Worm (Caenorhabditis elegans): ENCODE results near the gene C38D4.10.
A peak's percentile ranks its signal among the peaks of the same experiment; 100 is the strongest.
"Not testable (repeated sequence)": the region's sequence is repeated elsewhere in the genome, so short reads cannot be mapped to it uniquely, and the experiment has no call there.

C38D4.10 gene

ce11 chrIII:4781937-4782576 lies at the start of gene C38D4.10, which contains the start of gene gex-5:
Gene C38D4.10 (plus strand): TSS chrIII:4782526.
Gene gex-5 (minus strand): TSS chrIII:4781987.
- not testable (repeated sequence) for TF ChIP-seq ceh-90 (tag; optimal IDR thresholded peaks at IDR 0.05); C04F5.9 (tag; optimal IDR thresholded peaks at IDR 0.05); lin-13 (GFP tag; optimal IDR thresholded peaks at IDR 0.05)

DNA sequence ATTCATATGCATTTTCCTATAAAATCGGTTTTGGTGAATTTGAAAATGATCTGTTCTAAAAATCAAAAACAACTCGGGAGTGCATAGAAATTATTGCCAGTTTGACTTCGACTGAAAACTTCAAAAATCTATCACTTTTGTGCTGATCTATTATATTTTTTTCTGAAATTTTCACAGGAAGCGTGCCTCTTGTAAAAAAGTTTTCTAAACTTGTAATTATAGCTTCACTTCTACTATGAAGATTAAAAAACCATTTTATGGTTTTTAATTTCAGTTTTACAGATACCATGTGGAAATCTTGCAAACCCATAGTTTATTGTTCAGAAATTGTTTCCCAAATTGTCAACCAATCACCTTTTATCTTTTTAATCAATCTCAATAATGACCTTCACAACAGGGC lies 48.3 kb upstream of the C38D4.10 start, which contains the start of gene F17C8.9:
TSS of gene F17C8.9 (plus strand) at position 301 of the 400 bp plus-strand sequence.
- TF ChIP-seq sptf-1 (tag; optimal IDR thresholded peaks at IDR 0.05) (no peak), ztf-4 (tag; optimal IDR thresholded peaks at IDR 0.05) (no peak), xbp-1 (tag; optimal IDR thresholded peaks at IDR 0.05) (no peak), efl-1 (optimal IDR thresholded peaks at IDR 0.05) (no peak), efl-1 (GFP tag; optimal IDR thresholded peaks at IDR 0.05 in 1 of 2) (no peak), efl-3 (GFP tag; optimal IDR thresholded peaks at IDR 0.05) (no peak), snu-23 (GFP tag; optimal IDR thresholded peaks at IDR 0.05) (no peak), lin-39 (tag; optimal IDR thresholded peaks at IDR 0.05) (no peak), nhr-71 (tag; optimal IDR thresholded peaks at IDR 0.05) (no peak), ama-1 (optimal IDR thresholded peaks at IDR 0.05) (no peak), nhr-47 (tag; optimal IDR thresholded peaks at IDR 0.05) (no peak), mef-2 (tag; optimal IDR thresholded peaks at IDR 0.05) (no peak), unc-98 (GFP tag; IDR thresholded peaks at IDR 0.05) (no peak)

DNA sequence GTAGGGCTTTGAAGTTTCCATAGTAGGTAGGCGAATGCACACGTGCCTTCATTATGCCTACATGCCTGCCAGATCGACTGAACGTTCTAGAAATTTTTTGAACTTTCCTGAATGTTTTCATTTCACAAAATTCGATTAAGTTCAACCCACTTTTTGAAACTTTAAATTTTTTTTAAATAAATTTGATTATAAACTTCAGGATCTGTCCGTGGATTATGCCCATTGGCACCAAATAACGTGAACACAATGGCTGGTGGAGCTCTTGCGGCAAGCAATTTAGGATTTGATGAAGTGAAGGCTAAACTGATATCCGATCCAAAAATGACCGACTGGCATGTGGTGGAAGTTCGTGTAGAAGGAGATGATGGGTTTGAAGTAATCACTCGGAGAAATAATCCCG lies 46.9 kb upstream of the C38D4.10 start, which contains the start of gene F17C8.7:
TSS of gene F17C8.7 (plus strand) at position 301 of the 400 bp plus-strand sequence.
- TF ChIP-seq mep-1 (tag; optimal IDR thresholded peaks at IDR 0.05) (no peak), fos-1 (tag; optimal IDR thresholded peaks at IDR 0.05) (no peak), lir-3 (tag; optimal IDR thresholded peaks at IDR 0.05; ENCODE audit: poor library complexity) (no peak)

DNA sequence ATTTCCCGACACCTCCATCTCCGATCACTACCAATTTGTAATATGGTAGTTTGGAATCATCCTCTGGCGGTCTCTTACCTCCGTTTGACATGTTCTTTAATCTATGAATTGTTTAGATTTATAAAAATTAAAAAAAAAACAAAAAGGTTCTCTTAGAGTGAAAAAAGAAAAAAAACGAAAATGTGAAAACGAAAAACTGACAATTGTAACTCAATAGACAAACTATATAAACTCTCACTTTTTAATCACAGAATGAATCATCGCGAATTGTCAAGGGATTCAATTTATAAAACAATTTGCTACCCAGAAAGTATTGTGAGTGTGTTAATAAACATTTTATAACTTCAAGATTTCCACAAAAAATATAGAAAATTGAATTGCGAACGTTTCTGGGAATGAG lies 42.4 kb upstream of the C38D4.10 start, which contains the start of gene ras-2:
TSS of gene ras-2 (minus strand) at position 101 of the 400 bp plus-strand sequence.
- TF ChIP-seq sptf-1 (tag; optimal IDR thresholded peaks at IDR 0.05) (no peak), ama-1 (optimal IDR thresholded peaks at IDR 0.05) (no peak), fkh-10 (GFP tag; optimal IDR thresholded peaks at IDR 0.05) (no peak), egl-27 (tag; optimal IDR thresholded peaks at IDR 0.05) (no peak), nhr-47 (tag; optimal IDR thresholded peaks at IDR 0.05) (no peak), mdl-1 (tag; optimal IDR thresholded peaks at IDR 0.05) (no peak)

ce11 chrIII:4740820-4741219 lies 41.5 kb upstream of the C38D4.10 start:
- no peak for TF ChIP-seq mep-1 (tag; optimal IDR thresholded peaks at IDR 0.05)
- TF ChIP-seq nhr-77 (tag; optimal IDR thresholded peaks at IDR 0.05) = no peak
- TF ChIP-seq hlh-17 (GFP tag; optimal IDR thresholded peaks at IDR 0.05; ENCODE audit: borderline replicate concordance) = no peak
- TF ChIP-seq nhr-76 (tag; optimal IDR thresholded peaks at IDR 0.05) = no peak
- TF ChIP-seq snu-23 (GFP tag; optimal IDR thresholded peaks at IDR 0.05) = peak; percentile 42
- no peak for TF ChIP-seq nhr-11 (tag; optimal IDR thresholded peaks at IDR 0.05)
- TF ChIP-seq ama-1 (optimal IDR thresholded peaks at IDR 0.05) = no peak
- TF ChIP-seq mab-9 (GFP tag; IDR thresholded peaks at IDR 0.05) = no peak
- TF ChIP-seq elt-3 (tag; optimal IDR thresholded peaks at IDR 0.05) = peak in 3 of 6 experiments; percentile 12 to 82 (median 23)
- no peak for TF ChIP-seq sox-4 (tag; optimal IDR thresholded peaks at IDR 0.05)
- TF ChIP-seq grh-1 (GFP tag; IDR thresholded peaks at IDR 0.05) = no peak
- TF ChIP-seq swsn-7 (tag; optimal IDR thresholded peaks at IDR 0.05) = no peak
- TF ChIP-seq lin-14 (GFP tag; optimal IDR thresholded peaks at IDR 0.05) = peak; percentile 69
- TF ChIP-seq nhr-19 (GFP tag; conservative IDR thresholded peaks at IDR 0.05) = no peak
- TF ChIP-seq nhr-71 (tag; optimal IDR thresholded peaks at IDR 0.05) = peak; percentile 3
- TF ChIP-seq blmp-1 (tag; optimal IDR thresholded peaks at IDR 0.05) = peak; percentile 67
- TF ChIP-seq nhr-90 (tag; optimal IDR thresholded peaks at IDR 0.05; ENCODE audit: poor library complexity) = no peak
- TF ChIP-seq rnt-1 (tag; optimal IDR thresholded peaks at IDR 0.05) = peak; percentile 23
- no peak for TF ChIP-seq efl-1 (optimal IDR thresholded peaks at IDR 0.05)
- TF ChIP-seq efl-1 (GFP tag; optimal IDR thresholded peaks at IDR 0.05 in 1 of 2) = peak in 1 of 2 experiments; percentile 87
- TF ChIP-seq dpl-1 (GFP tag; optimal IDR thresholded peaks at IDR 0.05) = peak in 1 of 3 experiments; percentile 7
- no peak for TF ChIP-seq ceh-63 (GFP tag; optimal IDR thresholded peaks at IDR 0.05)
- no peak for TF ChIP-seq nhr-12 (tag; optimal IDR thresholded peaks at IDR 0.05)
- TF ChIP-seq nhr-237 (tag; optimal IDR thresholded peaks at IDR 0.05) = no peak
- peak; percentile 1 for TF ChIP-seq C16A3.4 (tag; optimal IDR thresholded peaks at IDR 0.05)
- TF ChIP-seq snpc-4 (tag; optimal IDR thresholded peaks at IDR 0.05) = no peak
- no peak for TF ChIP-seq dsc-1 (tag; optimal IDR thresholded peaks at IDR 0.05)
- TF ChIP-seq mdl-1 (tag; optimal IDR thresholded peaks at IDR 0.05) = peak in 1 of 2 experiments; percentile 4
- TF ChIP-seq lsy-2 (tag; optimal IDR thresholded peaks at IDR 0.05) = peak in 1 of 2 experiments; percentile 31

Data from whole organism, L1 larva.